Worm (Caenorhabditis elegans) whole organism, late embryonic: ENCODE results near the gene T24H7.8.

ENCODE experiments used
- pros-1 ChIP-seq: fragments of 150-350 bp; optimal IDR thresholded peaks from 2 replicates; lab custom pipeline; 2014; ENCODE audit warnings: missing biosample characterization, missing genetic modification reagents, missing genetic modification characterization
- tbx-2 ChIP-seq: sonication (generic microtip); optimal IDR thresholded peaks from 2 replicates; lab custom pipeline; 2016; ENCODE audit warnings: missing genetic modification characterization, missing compliant biosample characterization

DNA sequence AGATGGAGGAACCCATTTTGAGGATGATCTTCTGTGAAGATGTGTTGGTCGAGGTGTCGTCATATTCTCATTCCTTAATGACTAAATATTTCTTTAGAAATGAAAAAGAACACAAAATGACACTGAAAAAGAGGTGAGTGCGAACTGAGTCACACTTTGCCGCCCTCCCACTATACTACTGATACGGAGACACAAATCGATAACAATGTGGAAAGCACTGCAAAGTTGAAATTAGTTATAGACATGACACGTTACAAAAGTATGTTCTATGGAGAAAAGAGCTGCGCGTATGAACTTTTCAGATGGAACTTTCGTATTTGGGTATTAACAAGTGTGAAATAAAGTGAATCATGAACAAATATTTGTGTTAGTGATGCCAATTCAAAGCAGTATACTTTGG lies 2.3 kb downstream of the T24H7.8 start, which contains the start of gene tat-4:
- TF ChIP-seq pros-1 (tag; lab: Kevin White, UChicago), result no peak
- no peak for TF ChIP-seq tbx-2 (tag; lab: Kevin White, UChicago)
